Worm (Caenorhabditis elegans) whole organism, L1 larva: ENCODE results near the gene F22B7.9.

Source experiments
- C04F5.9 ChIP-seq: sonication (generic microtip); optimal IDR thresholded peaks from 2 replicates; lab custom pipeline; 2016; ENCODE audit warnings: missing genetic modification characterization, missing compliant biosample characterization
- C16A3.4 ChIP-seq: fragments of 150-350 bp; optimal IDR thresholded peaks from 2 replicates; lab custom pipeline; 2014; ENCODE audit warnings: missing biosample characterization, missing genetic modification characterization
- F16B12.6 ChIP-seq: fragments of 150-350 bp; optimal IDR thresholded peaks from 2 replicates; lab custom pipeline; 2014; ENCODE audit warnings: missing biosample characterization, missing genetic modification characterization
- Y116A8C.19 ChIP-seq: sonication (generic microtip); optimal IDR thresholded peaks from 2 replicates; lab custom pipeline; 2016; ENCODE audit warnings: missing compliant biosample characterization, missing genetic modification characterization, borderline replicate concordance
- aha-1 ChIP-seq: fragments of 150-350 bp; optimal IDR thresholded peaks from 2 replicates; lab custom pipeline; 2014; ENCODE audit warnings: missing biosample characterization, missing genetic modification characterization
- aly-2 ChIP-seq: fragments of 150-350 bp; optimal IDR thresholded peaks from 2 replicates; lab custom pipeline; 2014; ENCODE audit warnings: missing biosample characterization, missing genetic modification characterization
- ama-1 ChIP-seq: fragments of 150-350 bp; optimal IDR thresholded peaks from 2 replicates; lab custom pipeline; 2014
- blmp-1 ChIP-seq: fragments of 150-350 bp; optimal IDR thresholded peaks from 2 replicates; lab custom pipeline; 2014; ENCODE audit warnings: missing biosample characterization, missing genetic modification characterization
- ceh-63 ChIP-seq: fragments of 200-800 bp; sonication (Bioruptor generic); optimal IDR thresholded peaks from 2 replicates; lab custom pipeline; 2018; ENCODE audit warnings: mild to moderate bottlenecking, missing genetic modification characterization, missing compliant biosample characterization
- ceh-8 ChIP-seq: fragments of 200-800 bp; sonication (Bioruptor generic); optimal IDR thresholded peaks from 2 replicates; lab custom pipeline; 2018; ENCODE audit warnings: mild to moderate bottlenecking, missing genetic modification characterization, moderate library complexity, missing compliant biosample characterization
- ceh-90 ChIP-seq: sonication (generic microtip); optimal IDR thresholded peaks from 2 replicates; lab custom pipeline; 2016; ENCODE audit warnings: missing genetic modification characterization, missing compliant biosample characterization
- dsc-1 ChIP-seq: sonication (generic microtip); optimal IDR thresholded peaks from 2 replicates; lab custom pipeline; 2016; ENCODE audit warnings: mild to moderate bottlenecking, missing genetic modification characterization, missing compliant biosample characterization
- efl-3 ChIP-seq: fragments of 200-800 bp; sonication (Bioruptor generic); optimal IDR thresholded peaks from 2 replicates; lab custom pipeline; 2018; ENCODE audit warnings: mild to moderate bottlenecking, missing genetic modification characterization, missing compliant biosample characterization
- egl-13 ChIP-seq: sonication (generic microtip); optimal IDR thresholded peaks from 2 replicates; lab custom pipeline; 2016; ENCODE audit warnings: missing genotype, missing genetic modification reagents, missing genetic modification characterization, missing compliant biosample characterization
- egl-27 ChIP-seq, 2 experiments: fragments of 150-350 bp in 1 of 2; sonication (generic microtip); optimal IDR thresholded peaks; 3 replicates each; lab custom pipeline; 2017 to 2018; ENCODE audit warnings: missing biosample characterization in 2 of 2, missing genetic modification characterization in 2 of 2, missing genetic modification reagents in 2 of 2
- ets-5 ChIP-seq: fragments of 200-800 bp; sonication (Bioruptor generic); IDR thresholded peaks from 2 replicates; pipeline ENCODE4 v1.3.6; 2022; ENCODE audit warnings: missing genetic modification characterization, missing compliant biosample characterization
- fkh-10 ChIP-seq: sonication (generic microtip); optimal IDR thresholded peaks from 2 replicates; lab custom pipeline; 2017; ENCODE audit warnings: missing biosample characterization, missing genetic modification reagents, missing genetic modification characterization
- grh-1 ChIP-seq: fragments of 200-800 bp; sonication (Bioruptor generic); IDR thresholded peaks from 2 replicates; pipeline ENCODE4 v1.3.6; 2022; ENCODE audit warnings: missing genetic modification reagents, missing genetic modification characterization, missing compliant biosample characterization
- hlh-17 ChIP-seq: fragments of 200-800 bp; sonication (Bioruptor generic); optimal IDR thresholded peaks from 2 replicates; lab custom pipeline; 2018; ENCODE audit warnings: missing genetic modification characterization, mild to moderate bottlenecking, missing compliant biosample characterization, moderate library complexity, borderline replicate concordance
- hlh-4 ChIP-seq: sonication (generic microtip); optimal IDR thresholded peaks from 2 replicates; lab custom pipeline; 2016; ENCODE audit warnings: mild to moderate bottlenecking, missing genetic modification characterization, missing compliant biosample characterization
- hpl-2 ChIP-seq: fragments of 150-350 bp; optimal IDR thresholded peaks from 2 replicates; lab custom pipeline; 2014; ENCODE audit warnings: missing biosample characterization, missing genetic modification reagents, missing genetic modification characterization
- irx-1 ChIP-seq: sonication (generic microtip); optimal IDR thresholded peaks from 2 replicates; lab custom pipeline; 2016; ENCODE audit warnings: missing genetic modification characterization, missing compliant biosample characterization
- isw-1 ChIP-seq: fragments of 200-800 bp; sonication (Bioruptor generic); IDR thresholded peaks from 2 replicates; pipeline ENCODE4 v1.3.6; 2022; ENCODE audit warnings: missing genetic modification characterization, missing compliant biosample characterization
- jun-1 ChIP-seq: fragments of 150-350 bp; optimal IDR thresholded peaks from 2 replicates; lab custom pipeline; 2014; ENCODE audit warnings: missing biosample characterization, missing genetic modification reagents, missing genetic modification characterization
- lin-13 ChIP-seq: fragments of 150-350 bp; optimal IDR thresholded peaks from 2 replicates; lab custom pipeline; 2014; ENCODE audit warnings: missing biosample characterization, missing genetic modification reagents, missing genetic modification characterization
- lin-15B ChIP-seq: fragments of 150-350 bp; sonication (generic microtip); optimal IDR thresholded peaks from 3 replicates; lab custom pipeline; 2014; ENCODE audit warnings: missing biosample characterization, missing genetic modification characterization
- mep-1 ChIP-seq: fragments of 150-350 bp; optimal IDR thresholded peaks from 2 replicates; lab custom pipeline; 2014; ENCODE audit warnings: missing biosample characterization, missing genetic modification characterization
- nhr-12 ChIP-seq: sonication (generic microtip); optimal IDR thresholded peaks from 2 replicates; lab custom pipeline; 2017; ENCODE audit warnings: missing biosample characterization, missing genetic modification characterization
- nhr-28 ChIP-seq: fragments of 150-350 bp; optimal IDR thresholded peaks from 2 replicates; lab custom pipeline; 2014; ENCODE audit warnings: missing biosample characterization, missing genetic modification characterization
- nhr-71 ChIP-seq: sonication (generic microtip); optimal IDR thresholded peaks from 2 replicates; lab custom pipeline; 2016; ENCODE audit warnings: mild to moderate bottlenecking, missing genetic modification characterization, moderate library complexity, missing compliant biosample characterization
- nhr-84 ChIP-seq: sonication (generic microtip); optimal IDR thresholded peaks from 2 replicates; lab custom pipeline; 2017; ENCODE audit warnings: missing biosample characterization, missing genetic modification characterization
- nhr-85 ChIP-seq: sonication (generic microtip); peaks from one replicate; lab custom pipeline; 2016; ENCODE audit warnings: missing genetic modification characterization, inconsistent platforms, missing compliant biosample characterization
- pax-3 ChIP-seq: fragments of 200-800 bp; sonication (Bioruptor generic); optimal IDR thresholded peaks from 2 replicates; lab custom pipeline; 2018; ENCODE audit warnings: mild to moderate bottlenecking, missing genetic modification characterization, moderate library complexity, missing compliant biosample characterization
- pqm-1 ChIP-seq: sonication (generic microtip); optimal IDR thresholded peaks from 3 replicates; lab custom pipeline; 2017; ENCODE audit warnings: missing biosample characterization, missing genetic modification characterization
- rnt-1 ChIP-seq: sonication (generic microtip); optimal IDR thresholded peaks from 2 replicates; lab custom pipeline; 2016; ENCODE audit warnings: mild to moderate bottlenecking, missing genetic modification characterization, moderate library complexity, missing compliant biosample characterization
- skn-1 ChIP-seq: fragments of 150-350 bp; optimal IDR thresholded peaks from 2 replicates; lab custom pipeline; 2014; ENCODE audit warnings: missing biosample characterization, missing genetic modification characterization
- snpc-4 ChIP-seq: fragments of 150-350 bp; optimal IDR thresholded peaks from 2 replicates; lab custom pipeline; 2014; ENCODE audit warnings: missing biosample characterization, missing genetic modification characterization
- sox-4 ChIP-seq: sonication (generic microtip); optimal IDR thresholded peaks from 2 replicates; lab custom pipeline; 2016; ENCODE audit warnings: missing genetic modification characterization, missing compliant biosample characterization
- sptf-1 ChIP-seq: fragments of 150-350 bp; optimal IDR thresholded peaks from 2 replicates; lab custom pipeline; 2014; ENCODE audit warnings: missing biosample characterization, missing genetic modification characterization
- swsn-7 ChIP-seq: sonication (generic microtip); optimal IDR thresholded peaks from 2 replicates; lab custom pipeline; 2016; ENCODE audit warnings: missing genetic modification characterization, missing compliant biosample characterization
- tbx-2 ChIP-seq: sonication (generic microtip); optimal IDR thresholded peaks from 2 replicates; lab custom pipeline; 2016; ENCODE audit warnings: missing genetic modification characterization, missing compliant biosample characterization
- tlp-1 ChIP-seq: fragments of 150-350 bp; optimal IDR thresholded peaks from 2 replicates; lab custom pipeline; 2014; ENCODE audit warnings: missing biosample characterization, missing genetic modification characterization
- unc-130 ChIP-seq: fragments of 150-350 bp; optimal IDR thresholded peaks from 2 replicates; lab custom pipeline; 2017; ENCODE audit warnings: missing biosample characterization, missing genetic modification characterization, inconsistent platforms
- unc-98 ChIP-seq: fragments of 200-800 bp; sonication (Bioruptor generic); IDR thresholded peaks from 2 replicates; pipeline ENCODE4 v1.3.6; 2022; ENCODE audit warnings: missing genetic modification characterization, missing compliant biosample characterization
- zag-1 ChIP-seq: fragments of 150-350 bp; optimal IDR thresholded peaks from 2 replicates; lab custom pipeline; 2014; ENCODE audit warnings: missing biosample characterization, missing genetic modification characterization
- ztf-11 ChIP-seq, 2 experiments: sonication (generic microtip); optimal IDR thresholded peaks; 2 replicates each; lab custom pipeline; 2016 to 2017; ENCODE audit warnings: missing genetic modification characterization in 2 of 2, missing biosample characterization in 1 of 2, missing compliant biosample characterization in 1 of 2
- ztf-4 ChIP-seq: fragments of 150-350 bp; optimal IDR thresholded peaks from 2 replicates; lab custom pipeline; 2014; ENCODE audit warnings: missing biosample characterization, missing genetic modification characterization

The F22B7.9 gene

DNA sequence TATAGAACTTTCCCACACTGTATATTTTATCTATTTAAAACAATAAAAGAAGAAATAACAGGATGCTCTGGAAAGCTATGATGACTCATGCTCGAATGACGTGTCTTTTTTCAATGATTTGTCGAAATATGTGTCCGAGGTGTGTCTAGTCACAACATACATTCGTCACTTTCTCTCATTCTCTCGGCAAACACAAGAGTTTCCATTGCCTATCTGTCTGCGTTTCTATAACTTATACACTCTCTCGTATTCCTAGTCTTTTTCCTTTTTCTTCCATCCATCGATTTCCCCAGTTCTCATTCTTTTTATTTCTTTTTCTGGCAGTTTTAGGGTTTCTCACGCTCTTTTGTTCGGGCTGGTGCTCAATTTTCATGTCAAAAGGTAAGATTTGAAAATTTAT is 43.0 kb upstream of the F22B7.9 start (continued):
- TF ChIP-seq nhr-84 (no peak), efl-3 (GFP tag; lab: Kevin White, UChicago) (no peak), nhr-85 (no peak), fkh-10 (GFP tag; lab: Kevin White, UChicago) (no peak), Y116A8C.19 (tag; lab: Kevin White, UChicago) (no peak), sox-4 (tag; lab: Kevin White, UChicago) (no peak), snpc-4 (tag; lab: Kevin White, UChicago) (no peak), ztf-4 (no peak), unc-130 (tag; lab: Kevin White, UChicago) (no peak), ceh-63 (GFP tag; lab: Kevin White, UChicago) (no peak), swsn-7 (tag; lab: Kevin White, UChicago) (peak; percentile 15), skn-1 (no peak), zag-1 (tag; lab: Kevin White, UChicago) (no peak), C16A3.4 (tag; lab: Kevin White, UChicago) (no peak), pqm-1 (tag; lab: Kevin White, UChicago) (no peak), mep-1 (peak; percentile 14), ceh-8 (GFP tag; lab: Kevin White, UChicago) (no peak), jun-1 (no peak), dsc-1 (tag; lab: Kevin White, UChicago) (no peak), nhr-28 (no peak), egl-13 (tag; lab: Kevin White, UChicago) (no peak), tbx-2 (tag; lab: Kevin White, UChicago) (no peak), ztf-11 (tag; optimal IDR thresholded peaks at IDR 0.05; lab: Kevin White, UChicago) (no peak), lin-15B (tag; lab: Kevin White, UChicago) (no peak), C04F5.9 (tag; lab: Kevin White, UChicago) (no peak), hpl-2 (GFP tag; lab: Kevin White, UChicago) (no peak), hlh-17 (GFP tag; lab: Kevin White, UChicago) (no peak), egl-27 (tag; optimal IDR thresholded peaks at IDR 0.05; lab: Kevin White, UChicago) (no peak), ets-5 (GFP tag; lab: Robert Waterston, UW) (no peak), ceh-90 (tag; lab: Kevin White, UChicago) (no peak), rnt-1 (tag; lab: Kevin White, UChicago) (peak; percentile 13), F16B12.6 (tag; lab: Kevin White, UChicago) (no peak), isw-1 (GFP tag; lab: Robert Waterston, UW) (no peak), nhr-12 (tag; lab: Kevin White, UChicago) (no peak), hlh-4 (tag; lab: Kevin White, UChicago) (no peak), pax-3 (tag; lab: Kevin White, UChicago) (no peak), unc-98 (GFP tag; lab: Robert Waterston, UW) (no peak), ama-1 (lab: Kevin White, UChicago) (no peak), tlp-1 (tag; lab: Kevin White, UChicago) (no peak), sptf-1 (no peak), irx-1 (tag; lab: Kevin White, UChicago) (no peak), lin-13 (no peak), blmp-1 (tag; lab: Kevin White, UChicago) (peak; percentile 92), aly-2 (no peak), grh-1 (no peak)

DNA sequence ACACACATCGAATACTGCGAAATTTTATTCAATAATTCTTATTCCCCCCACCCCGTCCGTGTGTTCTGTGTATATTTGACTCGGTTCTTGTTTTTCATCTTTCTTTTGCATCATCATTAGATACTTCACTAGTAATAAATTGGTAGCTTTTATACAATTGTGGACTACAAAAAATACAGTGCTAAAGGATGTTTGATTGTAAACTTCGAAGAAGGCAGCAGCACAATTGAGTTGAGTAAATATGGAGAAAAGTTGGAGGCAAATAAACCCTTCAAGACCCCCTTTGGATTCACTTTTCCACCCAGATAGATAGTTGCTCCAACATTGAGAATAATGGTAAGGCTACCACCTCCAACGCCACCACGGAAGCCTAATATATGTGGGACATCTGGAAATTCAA is 39.6 kb upstream of the F22B7.9 start, which contains the start of gene B0303.7:
B0303.7 (plus strand) TSS at position 301 of the 400 bp plus-strand sequence.
- TF ChIP-seq egl-27 (tag; optimal IDR thresholded peaks at IDR 0.05; lab: Kevin White, UChicago) = no peak
- TF ChIP-seq aha-1 (tag; lab: Kevin White, UChicago) = no peak
- no peak for TF ChIP-seq swsn-7 (tag; lab: Kevin White, UChicago)
- TF ChIP-seq blmp-1 (tag; lab: Kevin White, UChicago) = no peak
- TF ChIP-seq nhr-71 (tag; lab: Kevin White, UChicago) = no peak
